Worm (Caenorhabditis elegans) whole organism, L4/young adult: ENCODE results near the gene cyp-13A6.

Experiments used
- W03F9.2 ChIP-seq: fragments of 150-350 bp; optimal IDR thresholded peaks from 2 replicates; lab custom pipeline; 2014; ENCODE audit warnings: missing biosample characterization, missing genetic modification characterization
- dao-5 ChIP-seq: sonication (generic microtip); optimal IDR thresholded peaks from 2 replicates; lab custom pipeline; 2016; ENCODE audit warnings: missing genotype, missing genetic modification characterization, moderate library complexity, missing compliant biosample characterization
- him-1 ChIP-seq: sonication (generic microtip); optimal IDR thresholded peaks from 2 replicates; lab custom pipeline; 2016; ENCODE audit warnings: missing genotype, missing genetic modification reagents, missing genetic modification characterization, missing compliant biosample characterization

The cyp-13A6 gene

ce11 chrII:9769797-9770520, 32.7 kb downstream of the cyp-13A6 start, which contains the start of gene aqp-10:
TSS of gene aqp-10 (minus strand) at chrII:9769847.
- TF ChIP-seq W03F9.2 (tag; lab: Kevin White, UChicago) (peak; percentile 53), him-1 (no peak), dao-5 (no peak)

ce11 chrII:9764696-9765095, 37.9 kb downstream of the cyp-13A6 start:
- no peak for TF ChIP-seq dao-5
- no peak for TF ChIP-seq him-1
- TF ChIP-seq W03F9.2 (tag; lab: Kevin White, UChicago) = no peak

ce11 chrII:9759382-9759781, 43.2 kb downstream of the cyp-13A6 start:
- TF ChIP-seq dao-5 (no peak), W03F9.2 (tag; lab: Kevin White, UChicago) (no peak), him-1 (no peak)

ce11 chrII:9757651-9758282, 44.9 kb downstream of the cyp-13A6 start, which contains the start of gene shk-1:
TSS of gene shk-1 (plus strand) at chrII:9758232.
- TF ChIP-seq him-1 = no peak
- TF ChIP-seq W03F9.2 (tag; lab: Kevin White, UChicago) = no peak
- no peak for TF ChIP-seq dao-5

- TF ChIP-seq him-1 (no peak), dao-5 (no peak), W03F9.2 (tag; lab: Kevin White, UChicago) (no peak)
These were observed 47.2 kb downstream of the cyp-13A6 start for ce11 chrII:9755425-9755824.

ce11 chrII:9753730-9754129, 48.9 kb downstream of the cyp-13A6 start, which contains the start of gene ZK1321.1:
TSS of gene ZK1321.1 (plus strand) at chrII:9754030.
- TF ChIP-seq W03F9.2 (tag; lab: Kevin White, UChicago) = no peak
- no peak for TF ChIP-seq dao-5
- no peak for TF ChIP-seq him-1

- TF ChIP-seq dao-5 (no peak), him-1 (no peak), W03F9.2 (tag; lab: Kevin White, UChicago) (no peak)
These were observed 49.6 kb downstream of the cyp-13A6 start, which contains the start of gene Y53C12B.7 for ce11 chrII:9753056-9753455. TSS of gene Y53C12B.7 (minus strand) at chrII:9753218.

ce11 chrII:9752278-9752677, 50.3 kb downstream of the cyp-13A6 start:
- TF ChIP-seq W03F9.2 (tag; lab: Kevin White, UChicago) (no peak), him-1 (no peak), dao-5 (no peak)
